Fruit fly (Drosophila melanogaster) whole organism: ENCODE measurements around the gene mRpS34.

ENCODE experiments used
- CG8478 ChIP-seq: fragments of >200 bp; optimal IDR thresholded peaks from 2 replicates; lab custom pipeline; 2018; ENCODE audit warnings: inconsistent platforms
- Dll ChIP-seq: fragments of >200 bp; optimal IDR thresholded peaks from 2 replicates; lab custom pipeline; 2017
- EcR ChIP-seq, 2 experiments: fragments of >200 bp; optimal IDR thresholded peaks; 2 replicates each; lab custom pipeline; 2017; ENCODE audit warnings: missing biosample characterization in 2 of 2, missing genetic modification characterization in 2 of 2, missing genetic modification reagents in 2 of 2
- pan ChIP-seq: fragments of >200 bp; optimal IDR thresholded peaks from 2 replicates; lab custom pipeline; 2017
- psq ChIP-seq: fragments of >200 bp; optimal IDR thresholded peaks from 2 replicates; lab custom pipeline; 2017
- usp ChIP-seq: fragments of >200 bp; optimal IDR thresholded peaks from 2 replicates; lab custom pipeline; 2017; ENCODE audit warnings: missing biosample characterization, missing genetic modification characterization, mixed read lengths

dm6 chr3L:16392874-16393273 lies 45.0 kb downstream of the mRpS34 start:
- TF ChIP-seq CG8478 (lab: Kevin White, UChicago) (no peak), psq (lab: Kevin White, UChicago) (no peak), usp (GFP tag; lab: Kevin White, UChicago) (no peak), EcR (GFP tag; optimal IDR thresholded peaks at IDR 0.05; lab: Kevin White, UChicago) (no peak), pan (lab: Kevin White, UChicago) (no peak), Dll (lab: Kevin White, UChicago) (no peak)
